Fruit fly (Drosophila melanogaster) Kc167 (cell line): ENCODE results near the gene Jon25Bii.

Source experiments
- Myc ChIP-seq: fragments of >200 bp; optimal IDR thresholded peaks from 2 replicates; lab custom pipeline; 2017; ENCODE audit warnings: missing external identifiers
- h ChIP-seq: fragments of >200 bp; optimal IDR thresholded peaks from 3 replicates; lab custom pipeline; 2018; ENCODE audit warnings: missing external identifiers
- insv ChIP-seq: fragments of >200 bp; optimal IDR thresholded peaks from 3 replicates; lab custom pipeline; 2018; ENCODE audit warnings: missing external identifiers
- ttk ChIP-seq: sonication (Bioruptor generic); optimal IDR thresholded peaks from 2 replicates; lab custom pipeline; 2017; ENCODE audit warnings: missing external identifiers

DNA sequence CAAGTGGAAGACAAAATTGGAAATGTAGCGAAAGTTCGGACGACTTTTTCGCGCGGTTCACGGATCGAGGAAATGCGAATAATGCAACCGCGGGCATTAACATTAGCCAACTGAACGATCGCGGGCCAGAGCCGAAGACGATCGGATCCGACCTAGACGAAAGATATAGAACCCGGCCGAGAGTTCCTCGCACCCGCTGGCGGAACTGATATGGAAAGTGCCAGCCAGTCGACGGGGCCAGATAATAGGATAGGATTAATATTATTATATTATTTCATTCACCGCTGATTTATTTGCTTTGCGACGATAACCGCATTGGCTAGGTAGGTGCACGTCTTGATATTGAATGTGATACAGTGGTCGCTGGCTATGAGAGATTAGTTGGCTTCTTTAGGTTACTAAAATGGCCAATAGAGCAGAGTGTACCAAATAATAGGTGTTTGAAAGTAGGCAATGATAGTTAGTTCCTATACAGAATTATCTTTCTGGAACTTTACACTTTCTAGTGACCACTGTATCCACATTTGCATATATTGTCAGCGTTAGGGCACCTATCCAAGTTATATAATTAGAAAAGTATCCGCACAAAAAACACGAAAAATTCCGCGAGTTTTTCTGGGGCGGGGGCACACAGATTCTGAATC lies 46.6 kb upstream of the Jon25Bii start:
- TF ChIP-seq insv (lab: Kevin White, UChicago) = no peak
- no peak for TF ChIP-seq Myc
- no peak for TF ChIP-seq ttk
- no peak for TF ChIP-seq h (lab: Kevin White, UChicago)
